Fruit fly (Drosophila melanogaster) whole organism, prepupa: Measurements from ENCODE around the gene CG33230.

Experiments used
- CG10631 ChIP-seq: fragments of 200-800 bp; sonication (Bioruptor generic); optimal IDR thresholded peaks from 2 replicates; lab custom pipeline; 2016; ENCODE audit warnings: missing biosample characterization, missing genetic modification characterization
- CG7368 ChIP-seq: fragments of 200-800 bp; sonication (Bioruptor generic); optimal IDR thresholded peaks from 3 replicates; lab custom pipeline; 2016; ENCODE audit warnings: missing biosample characterization, missing genetic modification characterization
- Eip78C ChIP-seq: fragments of 200-800 bp; sonication (Bioruptor generic); peaks from one replicate; lab custom pipeline; 2016; ENCODE audit warnings: missing biosample characterization, missing genetic modification characterization
- Ets21C ChIP-seq: fragments of 200-800 bp; sonication (Bioruptor generic); optimal IDR thresholded peaks from 3 replicates; lab custom pipeline; 2016; ENCODE audit warnings: missing biosample characterization, missing genetic modification characterization
- Hr4 ChIP-seq: fragments of 200-800 bp; sonication (Bioruptor generic); optimal IDR thresholded peaks from 3 replicates; lab custom pipeline; 2016; ENCODE audit warnings: missing biosample characterization, missing genetic modification characterization
- Sox102F ChIP-seq: fragments of 200-800 bp; sonication (Bioruptor generic); optimal IDR thresholded peaks from 2 replicates; lab custom pipeline; 2016; ENCODE audit warnings: missing biosample characterization, mild to moderate bottlenecking, missing genetic modification characterization
- achi ChIP-seq: fragments of 200-800 bp; sonication (Bioruptor generic); optimal IDR thresholded peaks from 3 replicates; lab custom pipeline; 2016; ENCODE audit warnings: missing biosample characterization, missing genetic modification characterization
- lz ChIP-seq: fragments of 200-800 bp; sonication (Bioruptor generic); optimal IDR thresholded peaks from 3 replicates; lab custom pipeline; 2016; ENCODE audit warnings: missing biosample characterization, missing genetic modification characterization

DNA sequence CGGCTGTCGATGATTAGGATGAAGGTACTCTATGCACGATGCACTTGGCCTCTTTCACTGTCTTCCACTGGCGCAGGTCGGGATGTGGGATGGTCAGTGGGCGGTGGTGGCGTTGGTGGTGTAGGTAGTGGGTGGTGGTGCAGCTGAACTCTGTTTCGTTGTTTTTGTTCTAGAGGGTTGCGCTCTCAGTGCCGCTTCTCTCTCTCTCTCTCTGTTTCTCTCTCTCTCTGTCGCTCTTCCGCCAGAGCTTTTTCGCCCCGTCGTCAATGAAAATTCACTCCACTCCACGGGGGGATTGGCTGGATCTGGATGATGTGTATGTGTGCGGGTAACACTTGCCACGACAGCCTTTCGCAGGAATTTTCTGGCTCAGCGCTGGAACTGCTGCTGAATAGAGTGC lies 18.7 kb downstream of the CG33230 start:
- TF ChIP-seq Ets21C (GFP tag; lab: Kevin White, UChicago) (no peak), CG10631 (GFP tag; lab: Kevin White, UChicago) (no peak), achi (no peak), Hr4 (no peak), Sox102F (GFP tag; lab: Kevin White, UChicago) (no peak), Eip78C (no peak), lz (no peak), CG7368 (GFP tag; lab: Kevin White, UChicago) (no peak)
